Fruit fly (Drosophila melanogaster): Measurements from ENCODE around the gene CG7330.

Gene CG7330

DNA sequence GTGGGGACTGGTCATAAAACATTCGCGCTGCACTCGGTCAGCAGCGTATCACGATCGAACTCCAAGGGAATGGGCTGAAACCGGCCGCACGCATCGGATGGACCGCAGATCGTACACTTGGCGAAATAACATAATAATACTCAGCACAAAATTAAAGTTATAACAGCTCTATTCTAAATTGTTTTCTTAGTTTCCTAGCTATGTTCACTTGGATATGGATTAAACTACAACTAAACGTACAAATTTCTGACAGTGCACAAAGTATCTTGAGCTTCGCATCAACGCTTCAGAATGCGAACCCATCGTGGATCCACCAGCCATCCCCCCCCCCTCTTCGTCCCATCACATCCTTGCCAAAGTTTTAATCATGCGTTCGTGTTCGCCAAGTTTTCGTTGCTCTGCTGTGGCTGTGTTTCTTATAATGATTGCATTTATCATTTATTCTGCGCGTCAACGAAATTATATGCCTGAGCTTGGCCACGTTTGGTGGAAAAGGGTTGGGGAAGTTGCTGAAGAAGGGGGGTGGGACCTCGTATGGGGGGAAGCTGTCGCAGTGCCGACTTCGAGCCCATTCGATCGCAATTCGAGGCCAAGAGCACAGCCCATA, 46.4 kb downstream of the CG7330 start:
- no peak for TF ChIP-seq CG8478 (optimal IDR thresholded peaks at IDR 0.05)
- no peak for TF ChIP-seq CTCF (optimal IDR thresholded peaks at IDR 0.05)

DNA sequence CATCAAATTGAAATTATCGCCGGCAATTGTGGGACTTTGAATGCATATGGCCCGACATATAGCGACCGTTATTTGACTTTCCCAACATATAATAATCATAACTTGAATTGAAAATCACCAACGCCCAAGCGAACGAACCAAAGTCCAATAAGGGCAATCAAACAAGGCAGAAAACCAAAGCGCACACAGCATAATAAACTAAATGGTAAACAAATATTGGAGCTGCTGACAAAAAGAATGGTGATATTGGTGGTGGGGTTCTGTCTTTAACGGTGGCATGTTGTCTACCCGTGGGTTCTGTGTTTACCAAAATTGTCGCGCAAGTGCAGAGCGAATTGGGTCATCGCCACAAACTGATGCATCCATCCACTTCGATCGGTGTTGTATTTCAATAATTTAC, 49.4 kb downstream of the CG7330 start:
- TF ChIP-seq CG8478 (optimal IDR thresholded peaks at IDR 0.05) (no peak), CTCF (optimal IDR thresholded peaks at IDR 0.05) (no peak)

DNA sequence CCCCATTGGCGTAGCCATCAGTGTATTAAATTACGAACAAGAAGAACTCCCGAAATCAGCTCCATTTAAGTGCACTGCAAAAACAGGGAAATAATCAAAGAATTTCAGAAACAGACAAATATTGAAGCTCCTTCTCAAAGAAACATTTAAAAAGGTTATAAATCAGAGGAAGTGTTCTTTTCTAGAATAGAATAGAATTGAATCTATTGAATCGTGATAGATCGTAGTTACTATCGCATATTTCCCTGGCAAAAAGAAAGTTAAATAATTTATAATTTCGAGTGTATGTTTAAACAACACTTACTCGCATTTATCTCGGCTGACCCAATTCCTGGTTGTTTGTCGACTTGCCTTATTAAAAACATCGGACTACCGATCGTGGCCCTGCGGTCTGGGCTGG, 50.0 kb downstream of the CG7330 start:
- TF ChIP-seq CTCF (optimal IDR thresholded peaks at IDR 0.05), result no peak
- TF ChIP-seq CG8478 (optimal IDR thresholded peaks at IDR 0.05), result no peak

dm6 chr3L:18200164-18200563, 51.4 kb downstream of the CG7330 start:
- no peak for TF ChIP-seq CTCF (optimal IDR thresholded peaks at IDR 0.05)
- no peak for TF ChIP-seq CG8478 (optimal IDR thresholded peaks at IDR 0.05)

DNA sequence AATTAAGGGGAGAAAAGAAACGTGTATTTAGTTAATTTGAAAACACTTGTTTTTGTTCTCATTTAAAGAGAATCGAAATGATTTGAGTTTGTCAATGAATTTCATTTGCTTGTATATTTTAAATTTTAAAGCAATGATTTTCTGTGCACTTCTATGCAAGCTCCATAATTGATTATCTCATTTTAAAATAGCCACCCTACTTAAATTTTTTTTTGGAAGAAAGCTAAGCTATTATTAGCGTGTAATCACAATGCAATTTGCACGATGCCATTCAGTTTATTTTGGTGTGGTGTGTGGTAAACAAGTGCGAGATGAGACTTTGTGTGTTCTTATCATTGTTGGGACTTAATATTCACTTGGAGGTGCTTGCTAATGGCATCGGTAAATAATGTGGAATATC, 52.5 kb downstream of the CG7330 start, which contains the start of gene CG7320:
TSS of gene CG7320 (plus strand) at position 301 of the 400 bp plus-strand sequence.
- no peak for TF ChIP-seq CTCF (optimal IDR thresholded peaks at IDR 0.05)
- no peak for TF ChIP-seq CG8478 (optimal IDR thresholded peaks at IDR 0.05)

All from S2 (cell line).